In the genomic region with DNA sequence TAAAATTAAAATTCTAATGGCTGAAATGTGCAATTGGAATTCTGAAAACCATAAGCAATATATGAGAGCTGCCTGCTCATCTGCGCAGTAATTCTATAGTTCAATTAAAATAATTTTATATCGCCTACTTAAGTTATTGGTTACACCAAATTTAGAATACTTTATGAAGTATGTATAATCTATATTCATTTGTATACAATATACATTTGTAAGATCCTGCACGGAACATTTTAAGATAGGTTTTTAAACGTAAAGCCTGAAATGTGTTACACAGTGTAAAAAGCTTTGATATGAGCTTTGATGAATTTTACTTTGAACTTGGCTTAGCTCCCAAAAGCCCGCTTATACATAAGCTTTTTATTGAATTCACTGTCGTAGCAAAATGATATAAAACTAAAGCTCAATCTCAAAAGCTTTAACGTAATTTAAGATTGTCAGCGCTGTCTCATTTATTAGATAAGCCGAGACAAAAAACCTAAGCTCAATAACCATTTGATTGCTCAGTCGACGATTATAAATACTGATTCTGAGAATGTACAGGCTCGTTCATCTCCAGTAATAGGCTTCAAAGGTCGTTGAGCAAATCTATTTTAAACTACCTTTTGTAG, we compare ENCODE assay signal across 3 fruit fly cellular contexts.
A peak's percentile ranks its signal among the peaks of the same experiment; 100 is the strongest.
TF ChIP-seq lines count a peak whose summit lies in the region.

No protein-coding gene starts in this region.

TF ChIP-seq in whole organism, adult, 20 proteins besides CTCF, POLR2A, EP300 and RAD21 (continued from another document):
- TF ChIP-seq cic (GFP tag; optimal IDR thresholded peaks at IDR 0.05; lab: Kevin White, UChicago) (no peak), CG14711 (tag; optimal IDR thresholded peaks at IDR 0.05; lab: Kevin White, UChicago) (peak; percentile 1), Crg-1 (GFP tag; optimal IDR thresholded peaks at IDR 0.05; lab: Kevin White, UChicago) (no peak)

TF ChIP-seq in whole organism, embryonic, 481 proteins besides CTCF, POLR2A, EP300 and RAD21 (continued from another document):
- peak; percentile 39 for TF ChIP-seq unpg (GFP tag; optimal IDR thresholded peaks at IDR 0.05; lab: Kevin White, UChicago)
- peak; percentile 3 for TF ChIP-seq CG12769 (tag; optimal IDR thresholded peaks at IDR 0.05; lab: Kevin White, UChicago)
- TF ChIP-seq CG7786 (GFP tag; optimal IDR thresholded peaks at IDR 0.05; lab: Kevin White, UChicago): no peak
- no peak for TF ChIP-seq dan (GFP tag; IDR thresholded peaks at IDR 0.05; lab: Robert Waterston, UW)
- TF ChIP-seq tap (tag; optimal IDR thresholded peaks at IDR 0.05; lab: Kevin White, UChicago): peak; percentile 14
- no peak for TF ChIP-seq bowl (GFP tag; IDR thresholded peaks at IDR 0.05; lab: Robert Waterston, UW)
- no peak for TF ChIP-seq cwo (GFP tag; optimal IDR thresholded peaks at IDR 0.05; lab: Kevin White, UChicago)
- TF ChIP-seq CG17359 (tag; optimal IDR thresholded peaks at IDR 0.05; lab: Kevin White, UChicago): peak; percentile 7
- TF ChIP-seq CG10147 (GFP tag; optimal IDR thresholded peaks at IDR 0.05; lab: Kevin White, UChicago): peak; percentile 36
- peak; percentile 16 for TF ChIP-seq lab (GFP tag; optimal IDR thresholded peaks at IDR 0.05; lab: Kevin White, UChicago)
- TF ChIP-seq Dek (tag; optimal IDR thresholded peaks at IDR 0.05; lab: Kevin White, UChicago): peak; percentile 31
- TF ChIP-seq gt (GFP tag; IDR thresholded peaks at IDR 0.05; lab: Robert Waterston, UW): no peak
- no peak for TF ChIP-seq HLH3B (GFP tag; IDR thresholded peaks at IDR 0.05; lab: Robert Waterston, UW)
- no peak for TF ChIP-seq CG17568 (GFP tag; optimal IDR thresholded peaks at IDR 0.05; lab: Kevin White, UChicago)
- no peak for TF ChIP-seq B-H2 (GFP tag; optimal IDR thresholded peaks at IDR 0.05; lab: Kevin White, UChicago)
- TF ChIP-seq CG14014 (GFP tag; IDR thresholded peaks at IDR 0.05; lab: Robert Waterston, UW): no peak
- peak; percentile 35 for TF ChIP-seq CG7839 (tag; optimal IDR thresholded peaks at IDR 0.05; lab: Kevin White, UChicago)
- no peak for TF ChIP-seq Ravus (GFP tag; IDR thresholded peaks at IDR 0.05; lab: Robert Waterston, UW)
- TF ChIP-seq CG34376 (GFP tag; optimal IDR thresholded peaks at IDR 0.05; lab: Kevin White, UChicago): peak; percentile 19
- TF ChIP-seq Rfx (GFP tag; IDR thresholded peaks at IDR 0.05; lab: Robert Waterston, UW): peak; percentile 32; the same call in 1 of the 2 replicates
- peak; percentile 5 for TF ChIP-seq dmrt99B (tag; optimal IDR thresholded peaks at IDR 0.05; lab: Kevin White, UChicago)
- peak; percentile 85 for TF ChIP-seq abd-A (tag; optimal IDR thresholded peaks at IDR 0.05; lab: Kevin White, UChicago)
- TF ChIP-seq Hmr (GFP tag; optimal IDR thresholded peaks at IDR 0.05; lab: Kevin White, UChicago): peak; percentile 22
- TF ChIP-seq psq (GFP tag; optimal IDR thresholded peaks at IDR 0.05; lab: Kevin White, UChicago): no peak
- TF ChIP-seq Fer1 (GFP tag; optimal IDR thresholded peaks at IDR 0.05; lab: Kevin White, UChicago): peak; percentile 21
- peak; percentile 1 for TF ChIP-seq Sox100B (GFP tag; optimal IDR thresholded peaks at IDR 0.05; lab: Kevin White, UChicago)
- peak in 1 of 2 experiments; percentile 10 for TF ChIP-seq Hr51 (GFP tag; optimal IDR thresholded peaks at IDR 0.05; lab: Kevin White, UChicago)
- TF ChIP-seq lola (GFP tag; optimal IDR thresholded peaks at IDR 0.05; lab: Kevin White, UChicago): no peak
- no peak for TF ChIP-seq CG2889 (GFP tag; IDR thresholded peaks at IDR 0.05; lab: Robert Waterston, UW)
- TF ChIP-seq PHDP (tag; optimal IDR thresholded peaks at IDR 0.05; lab: Kevin White, UChicago): peak; percentile 44
- peak; percentile 1 for TF ChIP-seq lbe (GFP tag; optimal IDR thresholded peaks at IDR 0.05; lab: Kevin White, UChicago)
- peak; percentile 10 for TF ChIP-seq Sox102F (GFP tag; optimal IDR thresholded peaks at IDR 0.05; lab: Kevin White, UChicago)
- TF ChIP-seq CG34422 (GFP tag; IDR thresholded peaks at IDR 0.05; lab: Robert Waterston, UW): no peak
- TF ChIP-seq CG15269 (tag; optimal IDR thresholded peaks at IDR 0.05; lab: Kevin White, UChicago): peak; percentile 40
- TF ChIP-seq CG14710 (tag; optimal IDR thresholded peaks at IDR 0.05; lab: Kevin White, UChicago): no peak
- no peak for TF ChIP-seq B-H1 (GFP tag; IDR thresholded peaks at IDR 0.05; lab: Robert Waterston, UW)
- peak; percentile 0 for TF ChIP-seq CoRest (tag; optimal IDR thresholded peaks at IDR 0.05; lab: Kevin White, UChicago)
- TF ChIP-seq Lhr (GFP tag; optimal IDR thresholded peaks at IDR 0.05; lab: Kevin White, UChicago): no peak
- TF ChIP-seq CG42726 (GFP tag; IDR thresholded peaks at IDR 0.05; lab: Robert Waterston, UW; ENCODE audit: partially characterized antibody): no peak
- peak; percentile 5 for TF ChIP-seq Meics (GFP tag; optimal IDR thresholded peaks at IDR 0.05; lab: Kevin White, UChicago)
- TF ChIP-seq CG10321 (GFP tag; IDR thresholded peaks at IDR 0.05; lab: Robert Waterston, UW): no peak
- peak; percentile 33 for TF ChIP-seq CG2678 (tag; optimal IDR thresholded peaks at IDR 0.05; lab: Kevin White, UChicago)
- no peak for TF ChIP-seq BtbVII (GFP tag; optimal IDR thresholded peaks at IDR 0.05; lab: Kevin White, UChicago)
- peak; percentile 50 for TF ChIP-seq Med (GFP tag; lab: Kevin White, UChicago)
- TF ChIP-seq CG13894 (tag; optimal IDR thresholded peaks at IDR 0.05; lab: Kevin White, UChicago): peak; percentile 21
- peak; percentile 12 for TF ChIP-seq CG2120 (GFP tag; optimal IDR thresholded peaks at IDR 0.05; lab: Kevin White, UChicago)
- TF ChIP-seq CG2712 (tag; optimal IDR thresholded peaks at IDR 0.05; lab: Kevin White, UChicago): peak; percentile 17
- 0 out of 2 replicates have a peak, but pooled peaks have one; percentile 9 for TF ChIP-seq Xrp1 (GFP tag; IDR thresholded peaks at IDR 0.05; lab: Robert Waterston, UW)
- no peak for TF ChIP-seq CG14965 (GFP tag; optimal IDR thresholded peaks at IDR 0.05; lab: Kevin White, UChicago; ENCODE audit: borderline replicate concordance)
- TF ChIP-seq CG4820 (GFP tag; optimal IDR thresholded peaks at IDR 0.05; lab: Kevin White, UChicago): no peak
- peak; percentile 96 for TF ChIP-seq CG18011 (GFP tag; optimal IDR thresholded peaks at IDR 0.05; lab: Kevin White, UChicago)
- no peak for TF ChIP-seq trh (GFP tag; optimal IDR thresholded peaks at IDR 0.05; lab: Kevin White, UChicago)
- TF ChIP-seq Eip74EF (GFP tag; optimal IDR thresholded peaks at IDR 0.05; lab: Kevin White, UChicago): peak in 1 of 2 experiments; percentile 46
- TF ChIP-seq gem (tag; optimal IDR thresholded peaks at IDR 0.05; lab: Kevin White, UChicago): peak; percentile 48
- peak; percentile 50 for TF ChIP-seq sens (GFP tag; lab: Kevin White, UChicago)
- TF ChIP-seq D19B (GFP tag; optimal IDR thresholded peaks at IDR 0.05; lab: Kevin White, UChicago): no peak

TF ChIP-seq in whole organism, prepupa, 60 proteins besides CTCF, POLR2A, EP300 and RAD21 (continued from another document):
- peak; percentile 23 for TF ChIP-seq Eip75B (GFP tag; optimal IDR thresholded peaks at IDR 0.05; lab: Kevin White, UChicago)
- TF ChIP-seq Eip93F (GFP tag; optimal IDR thresholded peaks at IDR 0.05; lab: Kevin White, UChicago): no peak
- no peak for TF ChIP-seq CG8319 (GFP tag; optimal IDR thresholded peaks at IDR 0.05; lab: Kevin White, UChicago)
- TF ChIP-seq CG8119 (GFP tag; IDR thresholded peaks at IDR 0.05; lab: Robert Waterston, UW): peak; percentile 50; the same call in 1 of the 3 replicates
- TF ChIP-seq Eip78C (GFP tag; lab: Kevin White, UChicago): peak; percentile 87
- peak; percentile 38 for TF ChIP-seq CG3032 (tag; optimal IDR thresholded peaks at IDR 0.05; lab: Kevin White, UChicago)
- TF ChIP-seq esn (GFP tag; optimal IDR thresholded peaks at IDR 0.05; lab: Kevin White, UChicago): peak; percentile 29
